Fruit fly (Drosophila melanogaster): ENCODE measurements around the gene CG8360.

Gene CG8360

DNA sequence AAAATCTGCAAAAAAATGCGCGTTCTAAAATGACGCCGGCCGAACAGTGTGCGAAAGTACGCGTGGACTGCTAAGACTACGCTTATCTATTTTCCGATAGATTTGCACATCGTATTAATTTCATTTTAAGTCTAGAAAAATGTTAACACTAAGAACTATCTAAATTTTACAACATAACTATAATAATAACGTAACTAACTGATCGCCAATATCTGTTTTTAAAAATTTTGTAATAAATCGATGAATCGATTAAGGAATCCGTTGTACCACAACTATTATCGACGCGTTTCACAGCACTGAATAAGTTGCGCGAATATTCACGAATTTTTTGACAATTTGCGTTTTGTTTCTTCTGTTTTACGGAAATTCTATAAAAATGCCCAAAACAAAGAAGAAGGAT lies 1.7 kb upstream of the CG8360 start, which contains the start of gene Ssb-c31a (continued):
- peak; percentile 70 for TF ChIP-seq Eip75B (GFP tag; optimal IDR thresholded peaks at IDR 0.05)
- no peak for TF ChIP-seq CG8119 (GFP tag; IDR thresholded peaks at IDR 0.05)
- peak; percentile 64 for TF ChIP-seq CG3919 (GFP tag; optimal IDR thresholded peaks at IDR 0.05)
- TF ChIP-seq CG8632 (GFP tag; optimal IDR thresholded peaks at IDR 0.05): no peak
- no peak for TF ChIP-seq eg (GFP tag; IDR thresholded peaks at IDR 0.05)
- TF ChIP-seq Met (GFP tag; optimal IDR thresholded peaks at IDR 0.05): peak; percentile 69
- peak; percentile 87 for TF ChIP-seq Eip78C (GFP tag)
- no peak for TF ChIP-seq CG11294 (GFP tag; IDR thresholded peaks at IDR 0.05)
- TF ChIP-seq lz (GFP tag; optimal IDR thresholded peaks at IDR 0.05): peak; percentile 53
- TF ChIP-seq Hr38 (GFP tag; optimal IDR thresholded peaks at IDR 0.05): no peak
- TF ChIP-seq CG11762 (GFP tag; optimal IDR thresholded peaks at IDR 0.05; ENCODE audit: insufficient read depth): peak; percentile 7
- TF ChIP-seq CG7368 (GFP tag; optimal IDR thresholded peaks at IDR 0.05): no peak
- TF ChIP-seq Sox15 (GFP tag; optimal IDR thresholded peaks at IDR 0.05): no peak
- no peak for TF ChIP-seq CG16779 (tag; optimal IDR thresholded peaks at IDR 0.05)
- peak; percentile 65 for TF ChIP-seq Sox14 (GFP tag; optimal IDR thresholded peaks at IDR 0.05)
- peak; percentile 62 for TF ChIP-seq cyc (GFP tag; optimal IDR thresholded peaks at IDR 0.05)
- no peak for TF ChIP-seq dac (GFP tag; optimal IDR thresholded peaks at IDR 0.05)
- TF ChIP-seq net (GFP tag; optimal IDR thresholded peaks at IDR 0.05): no peak
- peak; percentile 47 for TF ChIP-seq Hr39 (GFP tag; optimal IDR thresholded peaks at IDR 0.05)

dm6 chr2L:8213987-8214386 lies 1.2 kb downstream of the CG8360 start, which contains the start of gene CG8353:
TSS of gene CG8353 (plus strand) at chr2L:8214045.
- TF ChIP-seq CG15336 (GFP tag; IDR thresholded peaks at IDR 0.05) (0 out of 2 replicates have a peak, but pooled peaks have one; percentile 21), CG6808 (GFP tag; optimal IDR thresholded peaks at IDR 0.05) (no peak), CG6163 (GFP tag; IDR thresholded peaks at IDR 0.05) (no peak), fkh (GFP tag; optimal IDR thresholded peaks at IDR 0.05) (peak; percentile 67), CG3032 (tag; optimal IDR thresholded peaks at IDR 0.05) (no peak), spab (GFP tag; optimal IDR thresholded peaks at IDR 0.05) (no peak)

- TF ChIP-seq salr (GFP tag; optimal IDR thresholded peaks at IDR 0.05) (no peak), Eip75B (GFP tag; optimal IDR thresholded peaks at IDR 0.05) (no peak), CG7368 (GFP tag; optimal IDR thresholded peaks at IDR 0.05) (no peak), CG8119 (GFP tag; IDR thresholded peaks at IDR 0.05) (no peak), CG3032 (tag; optimal IDR thresholded peaks at IDR 0.05) (no peak)
Observed at dm6 chr2L:8215259-8215929, 2.6 kb downstream of the CG8360 start, which contains the start of gene CG8349. TSS of gene CG8349 (plus strand) at chr2L:8215915.

DNA sequence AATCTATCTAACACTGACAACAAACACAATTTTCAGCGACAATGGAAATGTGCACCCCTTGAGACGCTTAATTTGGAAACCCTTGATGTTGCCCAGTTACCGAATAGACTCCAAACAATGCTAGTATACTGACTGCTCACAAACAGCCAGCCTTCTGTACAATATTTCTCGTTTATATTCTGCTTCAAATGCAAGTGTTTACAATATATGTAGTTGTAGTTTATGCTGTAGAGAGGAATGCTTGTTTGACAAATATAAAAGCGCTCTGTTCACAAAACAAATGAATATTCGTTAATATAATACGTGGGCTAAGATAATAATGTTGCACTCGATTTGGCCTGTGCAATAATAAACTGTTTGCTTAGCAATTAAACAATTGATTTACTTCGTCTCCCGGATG lies 5.2 kb downstream of the CG8360 start, which contains the start of gene CG8292:
CG8292 (minus strand) TSS at position 101 of the 400 bp plus-strand sequence.
- TF ChIP-seq CG10669 (GFP tag; optimal IDR thresholded peaks at IDR 0.05) (no peak), salr (GFP tag; optimal IDR thresholded peaks at IDR 0.05) (no peak), CG34406 (GFP tag; optimal IDR thresholded peaks at IDR 0.05) (no peak), Blimp-1 (GFP tag; optimal IDR thresholded peaks at IDR 0.05) (no peak), Hr4 (GFP tag; optimal IDR thresholded peaks at IDR 0.05) (no peak), dac (GFP tag; optimal IDR thresholded peaks at IDR 0.05) (no peak), Eip78C (GFP tag) (no peak), CG6163 (GFP tag; IDR thresholded peaks at IDR 0.05) (no peak), Hr39 (GFP tag; optimal IDR thresholded peaks at IDR 0.05) (no peak), dsx (GFP tag; optimal IDR thresholded peaks at IDR 0.05; ENCODE audit: poor library complexity, severe bottlenecking) (no peak), topi (GFP tag; optimal IDR thresholded peaks at IDR 0.05) (no peak), pdm3 (GFP tag; optimal IDR thresholded peaks at IDR 0.05) (no peak), CG3919 (GFP tag; optimal IDR thresholded peaks at IDR 0.05) (no peak)

Measured in whole organism, prepupa.